Fruit fly (Drosophila melanogaster): ENCODE results near the gene CG43841.

The CG43841 gene

dm6 chrX:18422112-18422511, 17.4 kb upstream of the CG43841 start, which contains the start of gene CG42323:
TSS of gene CG42323 (plus strand) at chrX:18422413.
- peak; percentile 52; the same call in 1 of the 2 replicates for TF ChIP-seq CG32121 (GFP tag; IDR thresholded peaks at IDR 0.05)
- peak; percentile 43; the same call in 1 of the 2 replicates for TF ChIP-seq Ets98B (GFP tag; IDR thresholded peaks at IDR 0.05)
- peak; percentile 29; the same call in 1 of the 2 replicates for TF ChIP-seq CG12605 (GFP tag; IDR thresholded peaks at IDR 0.05)
- TF ChIP-seq CG15710 (tag; optimal IDR thresholded peaks at IDR 0.05): no peak
- TF ChIP-seq CG10348 (GFP tag; IDR thresholded peaks at IDR 0.05): no peak
- TF ChIP-seq CG4496 (GFP tag; IDR thresholded peaks at IDR 0.05): peak; percentile 53; the same call in 2 of the 3 replicates
- no peak for TF ChIP-seq CG17806 (tag; optimal IDR thresholded peaks at IDR 0.05)
- TF ChIP-seq Snoo (tag; optimal IDR thresholded peaks at IDR 0.05): no peak

dm6 chrX:18437190-18437589, 2.3 kb upstream of the CG43841 start, which contains the start of gene CG6290:
TSS of gene CG6290 (plus strand) at chrX:18437490.
- TF ChIP-seq CG14655 (GFP tag; optimal IDR thresholded peaks at IDR 0.05) (no peak), gl (tag; optimal IDR thresholded peaks at IDR 0.05) (no peak), CG15710 (tag; optimal IDR thresholded peaks at IDR 0.05) (no peak), CG10348 (GFP tag; IDR thresholded peaks at IDR 0.05) (no peak), CG17806 (tag; optimal IDR thresholded peaks at IDR 0.05) (no peak), D1 (tag; optimal IDR thresholded peaks at IDR 0.05) (no peak), Ets98B (GFP tag; IDR thresholded peaks at IDR 0.05) (no peak), CG4496 (GFP tag; IDR thresholded peaks at IDR 0.05) (no peak), fd96Ca (GFP tag; IDR thresholded peaks at IDR 0.05) (no peak)

- TF ChIP-seq Ets98B (GFP tag; IDR thresholded peaks at IDR 0.05): no peak
- TF ChIP-seq CG14655 (GFP tag; optimal IDR thresholded peaks at IDR 0.05): no peak
- no peak for TF ChIP-seq rn (GFP tag; IDR thresholded peaks at IDR 0.05)
- TF ChIP-seq CG15710 (tag; optimal IDR thresholded peaks at IDR 0.05): no peak
- TF ChIP-seq CG17806 (tag; optimal IDR thresholded peaks at IDR 0.05): no peak
- no peak for TF ChIP-seq CG32121 (GFP tag; IDR thresholded peaks at IDR 0.05)
- no peak for TF ChIP-seq Pif1B (GFP tag; optimal IDR thresholded peaks at IDR 0.05)
Observed at dm6 chrX:18438568-18438967, 899 bp upstream of the CG43841 start, which contains the start of gene CG32551. TSS of gene CG32551 (plus strand) at chrX:18438868.

- no peak for TF ChIP-seq CG13204 (GFP tag; optimal IDR thresholded peaks at IDR 0.05)
- TF ChIP-seq CG15710 (tag; optimal IDR thresholded peaks at IDR 0.05): no peak
- no peak for TF ChIP-seq fd96Ca (GFP tag; IDR thresholded peaks at IDR 0.05)
Observed at dm6 chrX:18440481-18440880, 1.0 kb downstream of the CG43841 start, which contains the start of gene CG32548. TSS of gene CG32548 (minus strand) at chrX:18440581.

- TF ChIP-seq CG32121 (GFP tag; IDR thresholded peaks at IDR 0.05) (no peak), rn (GFP tag; IDR thresholded peaks at IDR 0.05) (no peak), gl (tag; optimal IDR thresholded peaks at IDR 0.05) (no peak), EcR (GFP tag; optimal IDR thresholded peaks at IDR 0.05) (no peak), Pif1A (GFP tag; optimal IDR thresholded peaks at IDR 0.05) (no peak), CG8159 (tag; optimal IDR thresholded peaks at IDR 0.05) (no peak), CG14655 (GFP tag; optimal IDR thresholded peaks at IDR 0.05) (no peak), CG17806 (tag; optimal IDR thresholded peaks at IDR 0.05) (no peak), fd96Ca (GFP tag; IDR thresholded peaks at IDR 0.05) (no peak), CG4496 (GFP tag; IDR thresholded peaks at IDR 0.05) (no peak), D1 (tag; optimal IDR thresholded peaks at IDR 0.05) (no peak), CG10348 (GFP tag; IDR thresholded peaks at IDR 0.05) (no peak), CG9948 (tag; optimal IDR thresholded peaks at IDR 0.05) (no peak), CG13204 (GFP tag; optimal IDR thresholded peaks at IDR 0.05) (no peak), Snoo (tag; optimal IDR thresholded peaks at IDR 0.05) (no peak), CG8301 (tag; optimal IDR thresholded peaks at IDR 0.05) (no peak), Pif1B (GFP tag; optimal IDR thresholded peaks at IDR 0.05) (no peak), CG15710 (tag; optimal IDR thresholded peaks at IDR 0.05) (no peak)
Observed at dm6 chrX:18452717-18453116, 13.2 kb downstream of the CG43841 start.

dm6 chrX:18460318-18460717, 20.9 kb downstream of the CG43841 start, which contains the start of gene CG43843:
TSS of gene CG43843 (minus strand) at chrX:18460418.
- TF ChIP-seq CG34367 (tag; optimal IDR thresholded peaks at IDR 0.05): no peak

- TF ChIP-seq fd96Ca (GFP tag; IDR thresholded peaks at IDR 0.05) (no peak), CG13204 (GFP tag; optimal IDR thresholded peaks at IDR 0.05) (no peak), CG34367 (tag; optimal IDR thresholded peaks at IDR 0.05) (no peak), rn (GFP tag; IDR thresholded peaks at IDR 0.05) (no peak), Pif1A (GFP tag; optimal IDR thresholded peaks at IDR 0.05) (no peak), CG8301 (tag; optimal IDR thresholded peaks at IDR 0.05) (no peak), CG12605 (GFP tag; IDR thresholded peaks at IDR 0.05) (no peak), D1 (tag; optimal IDR thresholded peaks at IDR 0.05) (no peak), CG17806 (tag; optimal IDR thresholded peaks at IDR 0.05) (no peak), CG4496 (GFP tag; IDR thresholded peaks at IDR 0.05) (no peak), CG14655 (GFP tag; optimal IDR thresholded peaks at IDR 0.05) (no peak), Pif1B (GFP tag; optimal IDR thresholded peaks at IDR 0.05) (no peak), EcR (GFP tag; optimal IDR thresholded peaks at IDR 0.05) (no peak), CG10348 (GFP tag; IDR thresholded peaks at IDR 0.05) (no peak), CG15710 (tag; optimal IDR thresholded peaks at IDR 0.05) (no peak), CG9948 (tag; optimal IDR thresholded peaks at IDR 0.05) (no peak)
Observed at dm6 chrX:18467881-18468280, 28.4 kb downstream of the CG43841 start.

Data from whole organism, pupa.